Worm (Caenorhabditis elegans) whole organism, late embryonic: Measurements from ENCODE around the gene clec-5.

ENCODE experiments used
- ceh-45 ChIP-seq: fragments of 200-800 bp; sonication (Bioruptor generic); IDR thresholded peaks from 2 replicates; pipeline ENCODE4 v1.3.6; 2022; ENCODE audit warnings: missing genetic modification reagents, missing genetic modification characterization, missing compliant biosample characterization
- elt-2 ChIP-seq: sonication (generic microtip); optimal IDR thresholded peaks from 2 replicates; lab custom pipeline; 2016; ENCODE audit warnings: missing genetic modification reagents, missing genetic modification characterization, missing compliant biosample characterization
- ets-4 ChIP-seq: sonication (generic microtip); optimal IDR thresholded peaks from 2 replicates; lab custom pipeline; 2016; ENCODE audit warnings: missing genetic modification characterization, missing compliant biosample characterization
- nhr-11 ChIP-seq: fragments of 150-350 bp; optimal IDR thresholded peaks from 2 replicates; lab custom pipeline; 2014; ENCODE audit warnings: missing biosample characterization, missing genetic modification characterization
- pha-4 ChIP-seq: fragments of 150-350 bp; optimal IDR thresholded peaks from 2 replicates; lab custom pipeline; 2018; ENCODE audit warnings: missing biosample characterization, missing genetic modification reagents, missing genetic modification characterization
- unc-86 ChIP-seq: sonication (generic microtip); optimal IDR thresholded peaks from 2 replicates; lab custom pipeline; 2016; ENCODE audit warnings: missing genetic modification characterization, missing compliant biosample characterization

DNA sequence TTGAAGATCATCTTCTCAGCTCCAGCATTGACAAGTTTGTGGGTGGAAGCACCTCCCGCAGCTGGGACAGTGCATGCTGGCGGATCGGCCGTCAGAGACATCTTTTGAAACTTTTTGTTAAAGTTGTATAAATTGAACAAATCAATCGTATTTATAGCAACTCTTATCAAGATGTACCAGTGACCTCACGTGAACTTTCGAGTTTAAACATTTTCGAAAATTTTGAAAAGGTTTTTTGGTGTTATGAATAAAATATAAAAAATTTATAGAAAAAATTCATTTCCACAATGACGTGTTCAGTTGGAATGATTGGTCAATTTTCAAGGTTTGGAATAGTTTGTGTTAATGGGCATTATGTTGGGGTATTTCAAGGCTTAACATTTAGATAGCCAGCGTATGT lies 14.8 kb downstream of the clec-5 start, which contains the start of the genes msd-4 and C35D10.3:
- no peak for TF ChIP-seq elt-2
- no peak for TF ChIP-seq nhr-11 (tag; lab: Kevin White, UChicago)
- no peak for TF ChIP-seq ceh-45 (GFP tag; lab: Robert Waterston, UW)
- TF ChIP-seq ets-4 (tag; lab: Kevin White, UChicago) = no peak
- TF ChIP-seq unc-86 (tag; lab: Kevin White, UChicago) = no peak
- TF ChIP-seq pha-4 (tag; lab: Kevin White, UChicago) = no peak
